Fruit fly (Drosophila melanogaster) whole organism, prepupa: ENCODE results near the gene Wnt4.

ENCODE experiments used
- Blimp-1 ChIP-seq: fragments of 200-800 bp; sonication (Bioruptor generic); optimal IDR thresholded peaks from 3 replicates; lab custom pipeline; 2017; ENCODE audit warnings: missing biosample characterization, missing genetic modification characterization, mild to moderate bottlenecking, moderate library complexity, missing genetic modification reagents
- CG11294 ChIP-seq: fragments of 200-800 bp; sonication (Bioruptor generic); IDR thresholded peaks from 2 replicates; pipeline ENCODE4 v1.3.6; 2022; ENCODE audit warnings: missing biosample characterization, missing genetic modification characterization
- CG11902 ChIP-seq: fragments of 200-800 bp; sonication (Bioruptor generic); optimal IDR thresholded peaks from 3 replicates; lab custom pipeline; 2016; ENCODE audit warnings: missing biosample characterization, missing genetic modification characterization
- CG34406 ChIP-seq: fragments of 200-800 bp; sonication (Bioruptor generic); optimal IDR thresholded peaks from 3 replicates; lab custom pipeline; 2016; ENCODE audit warnings: missing biosample characterization, missing genetic modification characterization
- CG4318 ChIP-seq: fragments of 200-800 bp; sonication (Bioruptor generic); optimal IDR thresholded peaks from 3 replicates; lab custom pipeline; 2017; ENCODE audit warnings: missing biosample characterization, mild to moderate bottlenecking, missing genetic modification characterization
- Ets21C ChIP-seq: fragments of 200-800 bp; sonication (Bioruptor generic); optimal IDR thresholded peaks from 3 replicates; lab custom pipeline; 2016; ENCODE audit warnings: missing biosample characterization, missing genetic modification characterization
- Hr39 ChIP-seq: fragments of 200-800 bp; sonication (Bioruptor generic); optimal IDR thresholded peaks from 2 replicates; lab custom pipeline; 2016; ENCODE audit warnings: missing biosample characterization, missing genetic modification characterization
- achi ChIP-seq: fragments of 200-800 bp; sonication (Bioruptor generic); optimal IDR thresholded peaks from 3 replicates; lab custom pipeline; 2016; ENCODE audit warnings: missing biosample characterization, missing genetic modification characterization
- acj6 ChIP-seq: fragments of 200-800 bp; sonication (Bioruptor generic); optimal IDR thresholded peaks from 3 replicates; lab custom pipeline; 2016; ENCODE audit warnings: missing biosample characterization, missing genetic modification characterization
- eg ChIP-seq: fragments of 200-800 bp; sonication (Bioruptor generic); IDR thresholded peaks from 3 replicates; pipeline ENCODE4 v1.3.6; 2022; ENCODE audit warnings: missing biosample characterization, missing genetic modification characterization
- pdm3 ChIP-seq: fragments of 200-800 bp; sonication (Bioruptor generic); optimal IDR thresholded peaks from 3 replicates; lab custom pipeline; 2016; ENCODE audit warnings: missing biosample characterization, missing genetic modification characterization
- spab ChIP-seq: fragments of 200-800 bp; sonication (Bioruptor generic); optimal IDR thresholded peaks from 2 replicates; lab custom pipeline; 2017; ENCODE audit warnings: missing biosample characterization, mild to moderate bottlenecking, missing genetic modification characterization, missing genetic modification reagents

- TF ChIP-seq CG34406 (GFP tag; lab: Kevin White, UChicago) (no peak), Ets21C (GFP tag; lab: Kevin White, UChicago) (no peak), CG4318 (no peak), CG11294 (no peak), Blimp-1 (no peak), eg (no peak), CG11902 (GFP tag; lab: Kevin White, UChicago) (no peak), Hr39 (GFP tag; lab: Kevin White, UChicago) (no peak), acj6 (GFP tag; lab: Kevin White, UChicago) (no peak), pdm3 (GFP tag; lab: Kevin White, UChicago) (no peak), spab (no peak), achi (GFP tag; lab: Kevin White, UChicago) (no peak)
These were observed 7.2 kb upstream of the Wnt4 start for dm6 chr2L:7284121-7284520.
